Fruit fly (Drosophila melanogaster): ENCODE measurements around the gene witty.

DNA sequence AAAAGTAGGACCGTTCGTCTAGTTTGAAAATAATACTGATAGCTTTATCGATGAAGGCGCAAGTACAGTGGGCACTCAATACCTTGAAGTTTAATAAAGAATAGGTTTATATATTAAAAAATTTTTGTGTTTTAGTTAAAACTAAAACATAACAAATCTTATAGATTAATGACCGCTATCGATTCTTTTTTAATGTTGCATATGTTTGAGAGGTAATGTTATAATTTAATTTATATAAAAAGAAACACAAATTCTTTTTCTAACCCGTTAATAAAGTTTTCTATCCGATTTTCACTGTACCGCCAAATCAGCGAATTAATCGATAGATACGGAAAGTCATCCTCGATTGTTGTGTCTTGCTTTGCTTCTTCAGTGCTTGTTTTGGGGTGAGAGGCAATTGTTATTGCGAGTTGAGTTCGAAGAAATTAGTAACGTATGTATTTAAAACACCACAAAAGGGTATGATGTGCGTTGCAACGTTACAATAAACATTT is 46.1 kb downstream of the witty start, which contains the start of the genes Dad1 and CG13384:
- TF ChIP-seq CG8478 (optimal IDR thresholded peaks at IDR 0.05) (no peak), CTCF (optimal IDR thresholded peaks at IDR 0.05) (no peak)
